Worm (Caenorhabditis elegans) whole organism, early embryonic: ENCODE measurements around the gene rol-3.
A peak's percentile ranks its signal among the peaks of the same experiment; 100 is the strongest.

Source experiments
- B0310.2 ChIP-seq: sonication (generic microtip); optimal IDR thresholded peaks from 2 replicates; lab custom pipeline; 2016; ENCODE audit warnings: mild to moderate bottlenecking, missing genetic modification characterization, missing compliant biosample characterization
- F13C5.2 ChIP-seq: sonication (generic microtip); optimal IDR thresholded peaks from 2 replicates; lab custom pipeline; 2017; ENCODE audit warnings: mild to moderate bottlenecking, missing genetic modification characterization, inconsistent platforms, missing compliant biosample characterization
- ama-1 ChIP-seq: fragments of 150-350 bp; optimal IDR thresholded peaks from 2 replicates; lab custom pipeline; 2014
- ceh-13 ChIP-seq: fragments of 200-800 bp; sonication (Bioruptor generic); optimal IDR thresholded peaks from 2 replicates; lab custom pipeline; 2018; ENCODE audit warnings: mild to moderate bottlenecking, missing genetic modification characterization, missing compliant biosample characterization
- ceh-36 ChIP-seq: sonication (generic microtip); optimal IDR thresholded peaks from 2 replicates; lab custom pipeline; 2016; ENCODE audit warnings: missing genetic modification characterization, inconsistent platforms, missing compliant biosample characterization
- ets-7 ChIP-seq: sonication (generic microtip); optimal IDR thresholded peaks from 2 replicates; lab custom pipeline; 2016; ENCODE audit warnings: missing genotype, missing genetic modification characterization, missing compliant biosample characterization
- flt-1 ChIP-seq: fragments of 200-800 bp; sonication (Bioruptor generic); IDR thresholded peaks from 2 replicates; pipeline ENCODE4 v1.3.6; 2022; ENCODE audit warnings: missing genetic modification characterization, missing compliant biosample characterization
- hmbx-1 ChIP-seq: sonication (generic microtip); optimal IDR thresholded peaks from 2 replicates; lab custom pipeline; 2016; ENCODE audit warnings: mild to moderate bottlenecking, missing genetic modification characterization, missing compliant biosample characterization
- hmg-4 ChIP-seq: fragments of 200-800 bp; sonication (Bioruptor generic); optimal IDR thresholded peaks from 2 replicates; lab custom pipeline; 2018; ENCODE audit warnings: mild to moderate bottlenecking, missing genetic modification characterization, missing compliant biosample characterization
- pes-1 ChIP-seq: fragments of 200-800 bp; sonication (Bioruptor generic); IDR thresholded peaks from 2 replicates; pipeline ENCODE4 v1.3.6; 2022; ENCODE audit warnings: missing genetic modification reagents, missing genetic modification characterization, missing compliant biosample characterization
- sea-1 ChIP-seq: fragments of 200-800 bp; sonication (Bioruptor generic); conservative IDR thresholded peaks from 2 replicates; pipeline ENCODE4 v1.3.6; 2022; ENCODE audit warnings: missing genetic modification characterization, missing compliant biosample characterization
- tbx-11 ChIP-seq: fragments of 200-800 bp; sonication (Bioruptor generic); IDR thresholded peaks from 2 replicates; pipeline ENCODE4 v1.3.6; 2022; ENCODE audit warnings: missing genetic modification characterization, missing compliant biosample characterization
- tbx-37 ChIP-seq: fragments of 200-800 bp; sonication (Bioruptor generic); conservative IDR thresholded peaks from 2 replicates; pipeline ENCODE4 v1.3.6; 2022; ENCODE audit warnings: missing genetic modification reagents, missing genetic modification characterization, missing compliant biosample characterization

ce11 chrV:8223417-8223816 lies 14.8 kb downstream of the rol-3 start:
- TF ChIP-seq F13C5.2 (no peak), ceh-13 (GFP tag; lab: Kevin White, UChicago) (no peak), hmg-4 (GFP tag; lab: Kevin White, UChicago) (no peak), ama-1 (peak; percentile 22), ceh-36 (tag; lab: Kevin White, UChicago) (no peak), flt-1 (no peak), sea-1 (GFP tag; lab: Robert Waterston, UW) (no peak), ets-7 (no peak), pes-1 (GFP tag; lab: Robert Waterston, UW) (no peak), B0310.2 (no peak), tbx-11 (no peak), hmbx-1 (tag; lab: Kevin White, UChicago) (no peak), tbx-37 (GFP tag; lab: Robert Waterston, UW) (no peak)
